Fruit fly (Drosophila melanogaster) whole organism, embryonic: ENCODE results near the gene CG31710.

Experiments used
- CG10321 ChIP-seq: fragments of 200-800 bp; sonication (Bioruptor generic); IDR thresholded peaks from 2 replicates; pipeline ENCODE4 v1.3.6; 2022; ENCODE audit warnings: missing biosample characterization, missing genetic modification characterization
- CG10366 ChIP-seq: fragments of 200-800 bp; sonication (Bioruptor generic); IDR thresholded peaks from 2 replicates; pipeline ENCODE4 v1.3.6; 2022; ENCODE audit warnings: missing biosample characterization, missing genetic modification characterization
- CG10543 ChIP-seq: fragments of 200-800 bp; sonication (Bioruptor generic); optimal IDR thresholded peaks from 3 replicates; lab custom pipeline; 2017; ENCODE audit warnings: missing biosample characterization, mild to moderate bottlenecking, missing genetic modification characterization, moderate library complexity
- CG11456 ChIP-seq: fragments of 200-800 bp; sonication (Bioruptor generic); IDR thresholded peaks from 3 replicates; pipeline ENCODE4 v1.3.6; 2022; ENCODE audit warnings: missing biosample characterization, missing genetic modification characterization
- CG11695 ChIP-seq: fragments of 200-800 bp; sonication (Bioruptor generic); IDR thresholded peaks from 3 replicates; pipeline ENCODE4 v1.3.6; 2022; ENCODE audit warnings: missing biosample characterization, missing genetic modification characterization
- CG12769 ChIP-seq: fragments of 200-800 bp; sonication (Bioruptor generic); optimal IDR thresholded peaks from 2 replicates; lab custom pipeline; 2019; ENCODE audit warnings: missing biosample characterization, mild to moderate bottlenecking, missing genetic modification characterization, moderate library complexity
- CG13424 ChIP-seq: fragments of 200-800 bp; sonication (Bioruptor generic); optimal IDR thresholded peaks from 2 replicates; lab custom pipeline; 2019; ENCODE audit warnings: missing biosample characterization, mild to moderate bottlenecking, missing genetic modification characterization, moderate library complexity
- CG14860 ChIP-seq: fragments of 200-800 bp; sonication (Bioruptor generic); IDR thresholded peaks from 3 replicates; pipeline ENCODE4 v1.3.6; 2022; ENCODE audit warnings: missing biosample characterization, missing genetic modification characterization; ENCODE audit not compliant: partially characterized antibody
- CG17612 ChIP-seq: fragments of 200-800 bp; sonication (Bioruptor generic); IDR thresholded peaks from 2 replicates; pipeline ENCODE4 v1.3.6; 2022; ENCODE audit warnings: missing biosample characterization, missing genetic modification characterization
- CG18599 ChIP-seq: fragments of 200-800 bp; sonication (Bioruptor generic); optimal IDR thresholded peaks from 3 replicates; lab custom pipeline; 2017; ENCODE audit warnings: missing biosample characterization, missing genetic modification characterization, mild to moderate bottlenecking, moderate library complexity, missing genetic modification reagents
- CG30020 ChIP-seq: fragments of 200-800 bp; optimal IDR thresholded peaks from 2 replicates; lab custom pipeline; 2019; ENCODE audit warnings: missing biosample characterization, mild to moderate bottlenecking, missing genetic modification characterization, moderate library complexity
- CG32532 ChIP-seq: fragments of 200-800 bp; sonication (Bioruptor generic); IDR thresholded peaks from 2 replicates; pipeline ENCODE4 v1.3.6; 2022; ENCODE audit warnings: missing biosample characterization, missing genetic modification characterization
- CG34224 ChIP-seq: fragments of 200-800 bp; sonication (Bioruptor generic); IDR thresholded peaks from 3 replicates; pipeline ENCODE4 v1.3.6; 2022; ENCODE audit warnings: missing biosample characterization, missing genetic modification characterization; ENCODE audit not compliant: partially characterized antibody
- CG4404 ChIP-seq: fragments of 200-800 bp; sonication (Bioruptor generic); IDR thresholded peaks from 2 replicates; pipeline ENCODE4 v1.3.6; 2022; ENCODE audit warnings: missing biosample characterization, missing genetic modification characterization
- CG4707 ChIP-seq: fragments of 200-800 bp; sonication (Bioruptor generic); optimal IDR thresholded peaks from 2 replicates; lab custom pipeline; 2018; ENCODE audit warnings: missing biosample characterization, mild to moderate bottlenecking, missing genetic modification characterization, moderate library complexity
- CG7357 ChIP-seq: fragments of 200-800 bp; sonication (Bioruptor generic); IDR thresholded peaks from 3 replicates; pipeline ENCODE4 v1.3.6; 2022; ENCODE audit warnings: missing biosample characterization, missing genetic modification characterization
- CG7786 ChIP-seq: fragments of 200-800 bp; sonication (Bioruptor generic); optimal IDR thresholded peaks from 2 replicates; lab custom pipeline; 2016; ENCODE audit warnings: missing biosample characterization, missing genetic modification characterization
- CG7839 ChIP-seq: fragments of 200-800 bp; sonication (Bioruptor generic); optimal IDR thresholded peaks from 3 replicates; lab custom pipeline; 2018; ENCODE audit warnings: missing biosample characterization, mild to moderate bottlenecking, missing genetic modification characterization, moderate library complexity
- CG8765 ChIP-seq: fragments of 200-800 bp; sonication (Bioruptor generic); IDR thresholded peaks from 2 replicates; pipeline ENCODE4 v1.3.6; 2022; ENCODE audit warnings: missing biosample characterization, missing genetic modification characterization
- CG9797 ChIP-seq: fragments of 200-800 bp; sonication (Bioruptor generic); optimal IDR thresholded peaks from 3 replicates; lab custom pipeline; 2018; ENCODE audit warnings: missing biosample characterization, mild to moderate bottlenecking, missing genetic modification characterization
- CTCF ChIP-seq: fragments of 200-800 bp; sonication (Bioruptor generic); optimal IDR thresholded peaks from 2 replicates; lab custom pipeline; 2017; ENCODE audit warnings: missing biosample characterization, mild to moderate bottlenecking, missing genetic modification characterization, moderate library complexity
- Drgx ChIP-seq: fragments of 200-800 bp; sonication (Bioruptor generic); IDR thresholded peaks from 2 replicates; pipeline ENCODE4 v1.3.6; 2022; ENCODE audit warnings: missing biosample characterization, missing genetic modification characterization
- H2.0 ChIP-seq: fragments of 200-800 bp; sonication (Bioruptor generic); IDR thresholded peaks from 2 replicates; pipeline ENCODE4 v1.3.6; 2022; ENCODE audit warnings: missing biosample characterization, missing genetic modification characterization
- HHEX ChIP-seq: fragments of 200-800 bp; sonication (Bioruptor generic); optimal IDR thresholded peaks from 3 replicates; lab custom pipeline; 2017; ENCODE audit warnings: missing biosample characterization, mild to moderate bottlenecking, missing genetic modification characterization, missing genetic modification reagents
- Hmr ChIP-seq: fragments of 200-800 bp; sonication (Bioruptor generic); optimal IDR thresholded peaks from 3 replicates; lab custom pipeline; 2017; ENCODE audit warnings: mild to moderate bottlenecking, missing biosample characterization, missing genetic modification reagents, missing genetic modification characterization
- Lhr ChIP-seq: fragments of 200-800 bp; sonication (Bioruptor generic); optimal IDR thresholded peaks from 3 replicates; lab custom pipeline; 2017; ENCODE audit warnings: mild to moderate bottlenecking, missing biosample characterization, missing genetic modification reagents, missing genetic modification characterization
- MBD-R2 ChIP-seq: fragments of 200-800 bp; sonication (Bioruptor generic); IDR thresholded peaks from 2 replicates; pipeline ENCODE4 v1.3.6; 2022; ENCODE audit warnings: missing biosample characterization, missing genetic modification characterization
- Nf-YB ChIP-seq: fragments of 200-800 bp; sonication (Bioruptor generic); optimal IDR thresholded peaks from 3 replicates; lab custom pipeline; 2019; ENCODE audit warnings: missing biosample characterization, mild to moderate bottlenecking, missing genetic modification characterization, moderate library complexity
- Trl ChIP-seq, 3 experiments: fragments of >200 bp in 2 of 3; fragments of 200-800 bp in 1 of 3; sonication (Bioruptor generic) in 1 of 3; optimal IDR thresholded peaks; 2 replicates in 1 of 3; 3 replicates in 2 of 3; lab custom pipeline; 2016 to 2017; ENCODE audit warnings: missing biosample characterization in 1 of 3, missing genetic modification characterization in 1 of 3
- YL-1 ChIP-seq: fragments of 200-800 bp; sonication (Bioruptor generic); optimal IDR thresholded peaks from 3 replicates; lab custom pipeline; 2017; ENCODE audit warnings: missing biosample characterization, mild to moderate bottlenecking, missing genetic modification characterization
- ash1 ChIP-seq: fragments of 200-800 bp; sonication (Bioruptor generic); optimal IDR thresholded peaks from 2 replicates; lab custom pipeline; 2018; ENCODE audit warnings: missing biosample characterization, mild to moderate bottlenecking, missing genetic modification characterization
- chif ChIP-seq, 2 experiments: fragments of 200-800 bp; sonication (Bioruptor generic); optimal IDR thresholded peaks; 3 replicates each; lab custom pipeline; 2016; ENCODE audit warnings: missing biosample characterization in 2 of 2, missing genetic modification characterization in 2 of 2
- chinmo ChIP-seq: fragments of 200-800 bp; sonication (Bioruptor generic); IDR thresholded peaks from 4 replicates; pipeline ENCODE4 v1.3.6; 2022; ENCODE audit warnings: missing biosample characterization, missing genetic modification characterization; ENCODE audit not compliant: partially characterized antibody
- crp ChIP-seq, 2 experiments: fragments of 200-800 bp; sonication (Bioruptor generic); optimal IDR thresholded peaks; 2 replicates in 1 of 2; 3 replicates in 1 of 2; lab custom pipeline; 2017; ENCODE audit warnings: missing biosample characterization in 2 of 2, missing genetic modification characterization in 2 of 2, mild to moderate bottlenecking in 1 of 2, moderate library complexity in 1 of 2
- cwo ChIP-seq: fragments of 200-800 bp; sonication (Bioruptor generic); optimal IDR thresholded peaks from 3 replicates; lab custom pipeline; 2017; ENCODE audit warnings: missing biosample characterization, missing genetic modification characterization, mild to moderate bottlenecking, moderate library complexity, missing genetic modification reagents
- danr ChIP-seq: fragments of 200-800 bp; sonication (Bioruptor generic); IDR thresholded peaks from 2 replicates; pipeline ENCODE4 v1.3.6; 2022; ENCODE audit warnings: missing biosample characterization, missing genetic modification characterization
- dysf ChIP-seq: fragments of 200-800 bp; sonication (Bioruptor generic); IDR thresholded peaks from 3 replicates; pipeline ENCODE4 v1.3.6; 2022; ENCODE audit warnings: missing biosample characterization, missing genetic modification characterization
- fd64A ChIP-seq: fragments of 200-800 bp; sonication (Bioruptor generic); optimal IDR thresholded peaks from 3 replicates; lab custom pipeline; 2018; ENCODE audit warnings: missing biosample characterization, mild to moderate bottlenecking, missing genetic modification characterization
- fd96Cb ChIP-seq: fragments of 200-800 bp; sonication (Bioruptor generic); optimal IDR thresholded peaks from 2 replicates; lab custom pipeline; 2018; ENCODE audit warnings: missing biosample characterization, mild to moderate bottlenecking, missing genetic modification characterization, moderate library complexity
- gem ChIP-seq: fragments of 200-800 bp; sonication (Bioruptor generic); optimal IDR thresholded peaks from 2 replicates; lab custom pipeline; 2019; ENCODE audit warnings: missing biosample characterization, mild to moderate bottlenecking, missing genetic modification characterization, moderate library complexity
- kah ChIP-seq: fragments of 200-800 bp; sonication (Bioruptor generic); optimal IDR thresholded peaks from 2 replicates; lab custom pipeline; 2018; ENCODE audit warnings: missing biosample characterization, mild to moderate bottlenecking, missing genetic modification characterization
- repo ChIP-seq: fragments of 200-800 bp; sonication (Bioruptor generic); optimal IDR thresholded peaks from 2 replicates; lab custom pipeline; 2016; ENCODE audit warnings: missing biosample characterization, missing genetic modification characterization
- shn ChIP-seq: fragments of 200-800 bp; sonication (Bioruptor generic); optimal IDR thresholded peaks from 3 replicates; lab custom pipeline; 2016; ENCODE audit warnings: missing biosample characterization, missing genetic modification characterization
- sna ChIP-seq: fragments of 200-800 bp; sonication (Bioruptor generic); IDR thresholded peaks from 2 replicates; pipeline ENCODE4 v1.3.6; 2022; ENCODE audit warnings: missing biosample characterization, missing genetic modification characterization; ENCODE audit not compliant: partially characterized antibody
- stc ChIP-seq: fragments of 200-800 bp; sonication (Bioruptor generic); IDR thresholded peaks from 2 replicates; pipeline ENCODE4 v1.3.6; 2022; ENCODE audit warnings: missing biosample characterization, missing genetic modification characterization
- tll ChIP-seq, 2 experiments: fragments of 200-800 bp in 1 of 2; fragments of >200 bp in 1 of 2; sonication (Bioruptor generic) in 1 of 2; optimal IDR thresholded peaks; 2 replicates each; lab custom pipeline; 2017 to 2019; ENCODE audit warnings: missing biosample characterization in 2 of 2, missing genetic modification characterization in 2 of 2, mild to moderate bottlenecking in 1 of 2, moderate library complexity in 1 of 2
- tup ChIP-seq: fragments of 200-800 bp; sonication (Bioruptor generic); optimal IDR thresholded peaks from 2 replicates; lab custom pipeline; 2016; ENCODE audit warnings: missing biosample characterization, mild to moderate bottlenecking, missing genetic modification characterization, moderate library complexity
- vnd ChIP-seq: fragments of 200-800 bp; sonication (Bioruptor generic); IDR thresholded peaks from 3 replicates; pipeline ENCODE4 v1.3.6; 2022; ENCODE audit warnings: missing biosample characterization, missing genetic modification characterization; ENCODE audit not compliant: partially characterized antibody
- zf30C ChIP-seq: fragments of 200-800 bp; sonication (Bioruptor generic); optimal IDR thresholded peaks from 3 replicates; lab custom pipeline; 2018; ENCODE audit warnings: missing biosample characterization, mild to moderate bottlenecking, missing genetic modification characterization

CG31710 gene

dm6 chr2L:9700454-9700853, 5.3 kb downstream of the CG31710 start, which contains the start of gene pelo (continued):
- no peak for TF ChIP-seq shn (GFP tag; lab: Kevin White, UChicago)
- TF ChIP-seq danr (GFP tag; lab: Robert Waterston, UW), result 0 out of 2 replicates have a peak, but pooled peaks have one; percentile 40
- TF ChIP-seq vnd (GFP tag; lab: Robert Waterston, UW), result no peak
- peak; percentile 54 for TF ChIP-seq kah (GFP tag; lab: Kevin White, UChicago)
- TF ChIP-seq gem (tag; lab: Kevin White, UChicago), result peak; percentile 83
- no peak for TF ChIP-seq Drgx (GFP tag; lab: Robert Waterston, UW)
- TF ChIP-seq H2.0 (GFP tag; lab: Robert Waterston, UW), result peak; percentile 58
- TF ChIP-seq CG17612 (GFP tag; lab: Robert Waterston, UW), result 0 out of 2 replicates have a peak, but pooled peaks have one; percentile 29
- peak; percentile 57 for TF ChIP-seq CG4404 (GFP tag; lab: Robert Waterston, UW)
- peak; percentile 76 for TF ChIP-seq CG32532 (GFP tag; lab: Robert Waterston, UW)
- TF ChIP-seq CG13424 (tag; lab: Kevin White, UChicago), result peak; percentile 71
- TF ChIP-seq CG9797 (GFP tag; lab: Kevin White, UChicago), result peak; percentile 75
- no peak for TF ChIP-seq CG7357 (GFP tag; lab: Robert Waterston, UW)
- peak; percentile 37; the same call in 1 of the 3 replicates for TF ChIP-seq CG11456
- TF ChIP-seq CG7839 (tag; lab: Kevin White, UChicago), result peak; percentile 70
- TF ChIP-seq CG10366 (GFP tag; lab: Robert Waterston, UW), result peak; percentile 45; the same call in 1 of the 2 replicates
- peak; percentile 66 for TF ChIP-seq Lhr (GFP tag; lab: Kevin White, UChicago)
- peak; percentile 11 for TF ChIP-seq CG12769 (tag; lab: Kevin White, UChicago)
- no peak for TF ChIP-seq CG7786 (GFP tag; lab: Kevin White, UChicago)
- TF ChIP-seq Hmr (GFP tag; lab: Kevin White, UChicago), result peak; percentile 74
- peak; percentile 65 for TF ChIP-seq dysf (GFP tag; lab: Robert Waterston, UW)
- TF ChIP-seq CG10321, result no peak
- peak; percentile 57 for TF ChIP-seq Nf-YB (GFP tag; lab: Kevin White, UChicago)
- peak; percentile 62; the same call in 2 of the 3 replicates for TF ChIP-seq CG11695 (GFP tag; lab: Robert Waterston, UW)
- TF ChIP-seq repo (GFP tag; lab: Kevin White, UChicago), result no peak
- no peak for TF ChIP-seq CG34224 (GFP tag; lab: Robert Waterston, UW)
- TF ChIP-seq CG4707, result no peak
- peak; percentile 55 for TF ChIP-seq CG30020 (tag; lab: Kevin White, UChicago)
- no peak for TF ChIP-seq CG14860 (GFP tag; lab: Robert Waterston, UW)
- TF ChIP-seq crp (GFP tag; optimal IDR thresholded peaks at IDR 0.05; lab: Kevin White, UChicago), result peak; percentile 22 to 88
- peak; percentile 39 for TF ChIP-seq tup (GFP tag; lab: Kevin White, UChicago)
- peak; percentile 45; the same call in 1 of the 2 replicates for TF ChIP-seq CG8765 (GFP tag; lab: Robert Waterston, UW)
- no peak for TF ChIP-seq Trl (optimal IDR thresholded peaks at IDR 0.05; lab: Kevin White, UChicago)
- TF ChIP-seq Trl (GFP tag; optimal IDR thresholded peaks at IDR 0.05; lab: Kevin White, UChicago), result no peak
- peak; percentile 12 for TF ChIP-seq fd96Cb (tag; lab: Kevin White, UChicago)
- TF ChIP-seq chif (GFP tag; optimal IDR thresholded peaks at IDR 0.05; lab: Kevin White, UChicago), result no peak
- no peak for TF ChIP-seq chinmo (GFP tag; lab: Robert Waterston, UW)
- no peak for TF ChIP-seq fd64A
- TF ChIP-seq CTCF (GFP tag; lab: Kevin White, UChicago), result no peak
- TF ChIP-seq stc (GFP tag; lab: Robert Waterston, UW), result 0 out of 2 replicates have a peak, but pooled peaks have one; percentile 12
- TF ChIP-seq zf30C (GFP tag; lab: Kevin White, UChicago), result no peak
- peak; percentile 78 for TF ChIP-seq CG10543 (GFP tag; lab: Kevin White, UChicago)
- TF ChIP-seq MBD-R2 (GFP tag; lab: Robert Waterston, UW), result peak; percentile 91
- peak; percentile 67 for TF ChIP-seq YL-1
- TF ChIP-seq cwo (GFP tag; lab: Kevin White, UChicago), result peak; percentile 51
- TF ChIP-seq tll (GFP tag; optimal IDR thresholded peaks at IDR 0.05; lab: Kevin White, UChicago), result no peak
- no peak for TF ChIP-seq sna (GFP tag; lab: Robert Waterston, UW)
- peak; percentile 66 for TF ChIP-seq HHEX
- no peak for TF ChIP-seq ash1 (GFP tag; lab: Kevin White, UChicago)
- TF ChIP-seq CG18599, result peak; percentile 77
